Fruit fly (Drosophila melanogaster): ENCODE results near the gene CG9184.

The CG9184 gene

DNA sequence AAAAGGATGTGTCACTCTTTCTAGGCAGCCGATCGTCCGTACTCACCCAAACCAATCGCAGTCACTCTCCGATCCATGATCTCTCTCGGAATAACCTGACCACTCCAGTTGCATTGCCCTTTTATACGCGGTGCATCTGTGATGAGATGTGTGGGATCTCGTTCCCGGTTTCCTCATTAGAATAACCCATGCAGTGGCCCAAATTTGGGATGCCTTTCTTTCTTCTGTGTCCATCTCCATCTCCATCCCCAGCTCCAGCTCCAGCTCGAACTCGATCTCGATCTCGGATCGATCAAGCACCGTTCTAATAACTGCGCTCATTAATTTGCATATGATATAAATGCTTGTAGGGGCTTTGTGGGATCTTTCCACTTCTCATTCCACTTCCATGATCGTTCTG is at the start of gene CG9184:
TSS of gene CG9184 (minus strand) at position 101 of the 400 bp plus-strand sequence.
- TF ChIP-seq noc (tag; optimal IDR thresholded peaks at IDR 0.05): no peak

dm6 chr3L:1370939-1371338 is 48.3 kb upstream of the CG9184 start:
- TF ChIP-seq noc (tag; optimal IDR thresholded peaks at IDR 0.05): no peak

DNA sequence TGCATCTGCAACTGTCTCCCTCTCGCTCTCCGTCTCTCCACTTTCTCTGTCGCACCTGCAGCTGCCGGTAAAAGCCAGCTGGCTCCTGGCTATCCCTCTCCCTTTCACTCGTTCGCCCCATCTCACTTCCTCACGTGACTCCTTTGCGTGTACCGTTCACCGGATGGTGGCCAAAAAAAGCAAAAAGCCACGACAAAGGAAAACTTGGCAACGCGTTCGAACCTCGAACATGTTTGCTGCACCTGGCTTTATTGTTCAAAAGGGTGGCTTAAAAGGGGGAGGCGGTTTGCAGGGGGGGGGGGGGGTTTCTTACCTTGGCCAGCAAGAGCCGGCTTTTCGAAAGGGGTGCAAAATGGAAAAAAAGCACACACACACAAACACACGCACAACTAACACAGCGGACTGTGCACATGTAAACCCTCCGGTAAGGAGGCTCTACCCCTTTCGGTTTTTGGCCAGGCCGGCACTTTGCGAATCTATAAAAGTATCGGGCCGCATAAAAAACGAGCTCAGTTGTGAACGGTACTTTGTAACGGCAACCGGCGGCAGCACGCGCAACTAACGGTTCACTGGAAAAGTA is 47.6 kb upstream of the CG9184 start, which contains the start of gene ru:
TSS of gene ru (plus strand) at position 530 of the 580 bp plus-strand sequence.
- no peak for TF ChIP-seq noc (tag; optimal IDR thresholded peaks at IDR 0.05)

- TF ChIP-seq noc (tag; optimal IDR thresholded peaks at IDR 0.05): peak; percentile 37
Measured at dm6 chr3L:1368201-1368617, 45.6 kb upstream of the CG9184 start.

- no peak for TF ChIP-seq noc (tag; optimal IDR thresholded peaks at IDR 0.05)
Measured at dm6 chr3L:1366879-1367650, 44.5 kb upstream of the CG9184 start.

DNA sequence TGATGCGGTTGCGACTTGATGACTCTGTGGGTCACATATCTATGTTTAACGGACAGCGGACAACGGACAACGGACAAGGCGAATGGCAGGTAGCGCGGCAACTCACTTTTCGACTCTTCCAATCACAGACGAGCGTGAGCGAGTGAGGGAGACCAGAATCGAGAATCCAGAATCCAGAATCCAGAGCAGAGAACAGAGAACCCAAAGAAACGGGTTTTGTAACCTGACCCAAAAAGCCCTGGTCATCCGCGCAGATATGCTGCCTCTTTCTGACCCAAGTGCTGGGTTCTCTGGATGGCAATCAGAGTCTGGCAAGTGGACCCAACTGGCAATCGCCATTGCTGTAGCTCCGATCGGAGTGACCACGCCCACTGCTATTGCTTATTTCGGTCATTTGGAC is 41.8 kb upstream of the CG9184 start:
- no peak for TF ChIP-seq noc (tag; optimal IDR thresholded peaks at IDR 0.05)

DNA sequence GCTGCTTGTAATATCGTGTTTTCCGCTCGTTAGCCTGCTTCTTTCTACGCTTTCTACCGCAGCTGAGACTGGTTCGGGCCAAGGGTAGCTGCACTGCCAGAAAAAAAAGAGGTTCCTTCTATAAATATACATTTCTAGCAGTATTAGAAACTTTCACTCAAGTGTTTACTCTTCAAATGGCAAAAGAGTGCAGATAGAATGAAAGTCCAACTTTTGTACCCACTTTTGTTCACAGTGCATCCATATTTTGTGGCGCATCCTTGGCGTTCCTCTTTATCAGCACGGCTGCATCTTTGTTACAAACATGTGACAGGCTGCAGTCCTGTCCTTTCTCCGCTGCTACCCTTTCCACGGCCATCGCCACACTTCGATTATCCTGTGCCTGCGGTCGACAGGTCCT is 35.7 kb upstream of the CG9184 start:
- TF ChIP-seq noc (tag; optimal IDR thresholded peaks at IDR 0.05): no peak

dm6 chr3L:1354214-1354613 is 31.6 kb upstream of the CG9184 start:
- no peak for TF ChIP-seq noc (tag; optimal IDR thresholded peaks at IDR 0.05)

dm6 chr3L:1352065-1352464 is 29.5 kb upstream of the CG9184 start:
- no peak for TF ChIP-seq noc (tag; optimal IDR thresholded peaks at IDR 0.05)

- no peak for TF ChIP-seq noc (tag; optimal IDR thresholded peaks at IDR 0.05)
Measured at dm6 chr3L:1350924-1351215, 28.3 kb upstream of the CG9184 start, which contains the start of gene CG9166. CG9166 (plus strand) TSS chr3L:1351116.

DNA sequence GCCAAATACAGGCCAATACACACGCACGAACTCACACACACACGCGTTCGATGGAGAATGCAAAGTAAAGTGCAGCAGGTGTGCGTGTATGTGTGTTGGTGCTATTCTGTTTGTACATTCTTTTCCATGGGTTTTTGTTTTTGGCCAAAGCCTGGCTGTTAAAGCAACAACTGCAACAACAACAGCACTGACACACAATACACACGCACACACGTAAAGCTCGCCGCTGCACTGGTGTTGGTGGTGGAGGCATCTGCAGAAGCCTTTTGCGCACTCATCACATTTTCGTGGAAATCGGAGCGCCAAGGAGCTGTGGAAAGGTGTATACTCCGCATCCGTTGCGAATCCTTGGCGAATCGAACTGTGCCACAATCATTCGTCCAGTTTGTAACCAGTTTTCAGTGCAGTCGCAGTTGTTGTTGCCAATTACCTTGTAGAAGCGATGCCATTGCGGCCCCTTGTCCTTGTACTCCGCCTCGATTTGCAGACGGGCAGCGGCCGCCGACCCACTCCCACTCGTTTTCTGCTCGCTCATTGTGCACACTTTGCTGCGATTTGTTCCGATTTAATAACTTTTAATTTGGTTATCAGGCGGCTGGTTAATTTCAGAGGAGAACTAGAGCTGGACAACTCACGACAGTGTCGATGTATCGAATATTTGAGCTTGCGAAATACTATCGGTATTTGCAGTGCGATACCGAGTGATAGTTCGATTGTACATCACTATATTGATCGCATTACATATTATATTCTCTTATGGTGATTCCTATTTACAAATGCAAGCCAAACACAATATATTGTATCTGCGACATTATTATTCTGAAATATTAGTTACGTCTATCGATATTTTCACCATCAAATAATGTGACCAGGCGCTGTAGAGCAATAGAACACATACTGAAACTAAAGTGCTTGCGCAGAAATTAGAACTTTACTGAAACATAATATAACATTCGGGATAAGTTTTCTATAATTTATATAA is 27.6 kb upstream of the CG9184 start:
- TF ChIP-seq noc (tag; optimal IDR thresholded peaks at IDR 0.05): peak; percentile 21

- no peak for TF ChIP-seq noc (tag; optimal IDR thresholded peaks at IDR 0.05)
Measured at dm6 chr3L:1349397-1349796, 26.8 kb upstream of the CG9184 start.

- TF ChIP-seq noc (tag; optimal IDR thresholded peaks at IDR 0.05): no peak
Measured at dm6 chr3L:1348935-1349334, 26.3 kb upstream of the CG9184 start.

dm6 chr3L:1348248-1348647 is 25.6 kb upstream of the CG9184 start:
- TF ChIP-seq noc (tag; optimal IDR thresholded peaks at IDR 0.05): no peak

DNA sequence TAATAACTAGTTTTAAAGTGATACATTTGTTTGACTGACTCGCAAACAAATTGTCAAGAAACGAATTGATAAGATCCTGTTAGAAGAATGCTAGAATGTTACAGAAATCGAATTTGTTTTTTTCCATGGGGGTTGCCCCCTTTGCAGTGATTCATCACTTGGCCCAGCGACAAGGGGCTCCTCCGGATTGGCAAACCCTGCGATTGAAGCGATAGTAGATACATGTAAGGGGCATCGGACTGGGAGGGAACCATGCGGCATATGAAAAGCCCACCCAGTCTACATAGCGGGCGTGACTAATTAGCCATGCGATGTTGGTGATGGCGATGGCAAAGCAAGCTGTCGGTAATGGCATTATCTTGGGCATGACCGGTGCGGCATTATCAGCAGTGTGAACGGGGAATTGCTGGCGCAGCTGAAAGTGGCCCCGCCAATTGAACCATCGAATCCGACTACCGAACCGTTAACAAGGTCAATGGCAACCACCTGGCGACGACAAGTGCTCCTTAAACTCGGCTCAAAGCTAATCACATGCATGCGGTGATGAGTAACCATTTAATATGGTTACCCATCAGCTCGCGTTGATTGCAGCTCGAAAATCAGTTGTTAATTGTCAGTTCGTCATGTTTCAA is 24.5 kb upstream of the CG9184 start:
- TF ChIP-seq noc (tag; optimal IDR thresholded peaks at IDR 0.05): no peak

DNA sequence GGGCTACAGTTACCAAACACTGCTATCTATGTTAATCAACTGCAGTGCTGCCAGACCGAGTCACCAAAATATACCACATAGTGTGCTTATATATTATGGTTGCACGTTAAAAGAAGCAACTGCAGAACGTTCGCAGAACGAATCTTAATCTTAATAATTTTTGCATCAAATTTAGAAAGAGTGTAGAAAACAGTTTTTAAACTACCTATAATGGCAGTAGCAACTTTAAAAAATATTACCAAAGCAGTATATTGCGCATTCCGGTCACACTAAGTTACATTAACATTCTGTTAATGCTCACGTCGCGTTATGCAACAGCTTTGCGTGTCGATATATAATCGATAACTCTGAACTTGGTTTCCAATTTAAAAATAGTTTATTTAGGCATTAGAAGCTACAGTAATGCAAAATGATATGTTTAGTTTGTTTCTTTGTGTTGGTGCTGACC is 19.6 kb upstream of the CG9184 start, which contains the start of gene indra:
TSS of gene indra (minus strand) at position 271 of the 448 bp plus-strand sequence.
- TF ChIP-seq noc (tag; optimal IDR thresholded peaks at IDR 0.05): peak; percentile 64
